Worm (Caenorhabditis elegans) whole organism, L1 larva: ENCODE results near the gene ttr-13.

Source experiments
- elt-3 ChIP-seq, 6 experiments: fragments of 150-350 bp in 1 of 6; sonication (generic microtip); optimal IDR thresholded peaks; 2 replicates each; lab custom pipeline; 2017 to 2018; ENCODE audit warnings: missing biosample characterization in 6 of 6, missing genetic modification characterization in 6 of 6, inconsistent platforms in 1 of 6
- lin-39 ChIP-seq: fragments of 150-350 bp; optimal IDR thresholded peaks from 2 replicates; lab custom pipeline; 2014; ENCODE audit warnings: missing biosample characterization, missing genetic modification reagents, missing genetic modification characterization
- mep-1 ChIP-seq: fragments of 150-350 bp; optimal IDR thresholded peaks from 2 replicates; lab custom pipeline; 2014; ENCODE audit warnings: missing biosample characterization, missing genetic modification characterization

ce11 chrV:20656626-20657025, 19.9 kb upstream of the ttr-13 start:
- no peak for TF ChIP-seq lin-39 (tag; lab: Kevin White, UChicago)
- TF ChIP-seq mep-1 (tag; lab: Kevin White, UChicago), result no peak
- TF ChIP-seq elt-3 (tag; optimal IDR thresholded peaks at IDR 0.05; lab: Kevin White, UChicago), result no peak
